Fruit fly (Drosophila melanogaster): Measurements from ENCODE around the gene TTLL5.

DNA sequence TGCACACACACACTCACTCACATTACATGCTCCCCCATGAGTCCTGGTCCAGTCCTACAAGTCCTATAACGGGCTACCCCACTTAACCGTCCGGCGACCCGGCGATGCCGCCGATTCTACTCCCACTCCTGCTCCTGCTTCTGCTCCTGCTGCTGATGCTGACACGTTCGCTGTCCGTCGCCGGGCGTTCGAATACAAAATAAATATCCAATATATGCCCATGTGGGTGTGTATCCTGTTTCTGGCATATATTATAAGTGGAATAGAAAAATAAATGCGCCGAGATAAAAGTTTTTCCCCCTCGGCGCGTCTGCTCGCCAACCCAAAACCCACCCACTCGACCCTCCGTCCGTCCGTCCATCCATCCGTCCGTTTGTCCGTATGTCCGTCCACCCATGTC is 44.1 kb upstream of the TTLL5 start:
- TF ChIP-seq insv (optimal IDR thresholded peaks at IDR 0.05) (no peak), h (optimal IDR thresholded peaks at IDR 0.05) (no peak), Myc (optimal IDR thresholded peaks at IDR 0.05) (no peak), Sin3A (optimal IDR thresholded peaks at IDR 0.05) (no peak), psq (optimal IDR thresholded peaks at IDR 0.05) (no peak)

Data from Kc167 (cell line).